Worm (Caenorhabditis elegans) whole organism, L3 larva: ENCODE measurements around the gene ttb-1.
A peak's percentile ranks its signal among the peaks of the same experiment; 100 is the strongest.
"Not testable (repeated sequence)": the region's sequence is repeated elsewhere in the genome, so short reads cannot be mapped to it uniquely, and the experiment has no call there.

Experiments used
- ZK546.5 ChIP-seq: sonication (generic microtip); optimal IDR thresholded peaks from 2 replicates; lab custom pipeline; 2017; ENCODE audit warnings: missing biosample characterization, missing genetic modification characterization
- aly-2 ChIP-seq: fragments of 150-350 bp; optimal IDR thresholded peaks from 2 replicates; lab custom pipeline; 2014; ENCODE audit warnings: missing biosample characterization, missing genetic modification characterization
- ama-1 ChIP-seq: fragments of 150-350 bp; optimal IDR thresholded peaks from 2 replicates; lab custom pipeline; 2018
- ceh-82 ChIP-seq: fragments of 150-350 bp; optimal IDR thresholded peaks from 2 replicates; lab custom pipeline; 2014; ENCODE audit warnings: missing biosample characterization, missing genetic modification characterization
- egl-27 ChIP-seq: sonication (generic microtip); optimal IDR thresholded peaks from 4 replicates; lab custom pipeline; 2017; ENCODE audit warnings: missing biosample characterization, missing genetic modification reagents, missing genetic modification characterization
- egl-5 ChIP-seq: fragments of 150-350 bp; optimal IDR thresholded peaks from 2 replicates; lab custom pipeline; 2017; ENCODE audit warnings: missing biosample characterization, missing genetic modification reagents, missing genetic modification characterization, inconsistent platforms
- elt-2 ChIP-seq: sonication (generic microtip); optimal IDR thresholded peaks from 2 replicates; lab custom pipeline; 2016; ENCODE audit warnings: missing genetic modification reagents, mild to moderate bottlenecking, missing genetic modification characterization, missing compliant biosample characterization
- eor-1 ChIP-seq, 2 experiments: fragments of 150-350 bp; optimal IDR thresholded peaks; 2 replicates each; lab custom pipeline; 2014 to 2018; ENCODE audit warnings: missing biosample characterization in 2 of 2, missing genetic modification characterization in 2 of 2
- fkh-2 ChIP-seq: fragments of 150-350 bp; optimal IDR thresholded peaks from 2 replicates; lab custom pipeline; 2014; ENCODE audit warnings: missing biosample characterization, missing genetic modification reagents, missing genetic modification characterization
- hmg-11 ChIP-seq: sonication (generic microtip); optimal IDR thresholded peaks from 2 replicates; lab custom pipeline; 2016; ENCODE audit warnings: missing genetic modification characterization, missing compliant biosample characterization
- jun-1 ChIP-seq: fragments of 150-350 bp; optimal IDR thresholded peaks from 2 replicates; lab custom pipeline; 2014; ENCODE audit warnings: missing biosample characterization, missing genetic modification reagents, missing genetic modification characterization
- lin-15B ChIP-seq: fragments of 150-350 bp; optimal IDR thresholded peaks from 2 replicates; lab custom pipeline; 2014; ENCODE audit warnings: missing biosample characterization, missing genetic modification characterization
- lsy-12 ChIP-seq: sonication (generic microtip); optimal IDR thresholded peaks from 2 replicates; lab custom pipeline; 2016; ENCODE audit warnings: mild to moderate bottlenecking, missing genetic modification characterization, missing compliant biosample characterization
- mdl-1 ChIP-seq: fragments of 150-350 bp; optimal IDR thresholded peaks from 2 replicates; lab custom pipeline; 2014; ENCODE audit warnings: missing biosample characterization, missing genetic modification characterization
- mml-1 ChIP-seq: fragments of 150-350 bp; sonication (generic microtip); optimal IDR thresholded peaks from 3 replicates; lab custom pipeline; 2014; ENCODE audit warnings: missing biosample characterization, missing genetic modification characterization
- nfya-1 ChIP-seq: sonication (generic microtip); optimal IDR thresholded peaks from 2 replicates; lab custom pipeline; 2017; ENCODE audit warnings: missing genetic modification characterization, mild to moderate bottlenecking, missing compliant biosample characterization, antibody characterized with exemption, moderate library complexity; ENCODE audit not compliant: insufficient read depth
- nhr-11 ChIP-seq: fragments of 150-350 bp; optimal IDR thresholded peaks from 2 replicates; lab custom pipeline; 2014; ENCODE audit warnings: missing biosample characterization, missing genetic modification characterization
- nhr-23 ChIP-seq: fragments of 150-350 bp; optimal IDR thresholded peaks from 2 replicates; lab custom pipeline; 2014; ENCODE audit warnings: missing biosample characterization, missing genetic modification reagents, missing genetic modification characterization
- nhr-25 ChIP-seq: sonication (generic microtip); optimal IDR thresholded peaks from 2 replicates; lab custom pipeline; 2017; ENCODE audit warnings: missing biosample characterization, missing genetic modification characterization
- nhr-28 ChIP-seq: fragments of 150-350 bp; optimal IDR thresholded peaks from 2 replicates; lab custom pipeline; 2014; ENCODE audit warnings: missing biosample characterization, missing genetic modification characterization
- nhr-43 ChIP-seq: sonication (generic microtip); optimal IDR thresholded peaks from 2 replicates; lab custom pipeline; 2016; ENCODE audit warnings: mild to moderate bottlenecking, missing genetic modification characterization, missing compliant biosample characterization; ENCODE audit not compliant: poor library complexity, severe bottlenecking
- nhr-76 ChIP-seq: fragments of 150-350 bp; sonication (generic microtip); optimal IDR thresholded peaks from 5 replicates; lab custom pipeline; 2014; ENCODE audit warnings: missing biosample characterization, missing genetic modification characterization
- pha-4 ChIP-seq: fragments of 150-350 bp; optimal IDR thresholded peaks from 2 replicates; lab custom pipeline; 2014; ENCODE audit warnings: missing biosample characterization, missing genetic modification reagents, missing genetic modification characterization
- pqm-1 ChIP-seq: fragments of 150-350 bp; optimal IDR thresholded peaks from 2 replicates; lab custom pipeline; 2017; ENCODE audit warnings: missing biosample characterization, missing genetic modification characterization, inconsistent platforms
- sea-2 ChIP-seq: fragments of 150-350 bp; sonication (generic microtip); optimal IDR thresholded peaks from 4 replicates; lab custom pipeline; 2014; ENCODE audit warnings: missing biosample characterization, missing genetic modification reagents, missing genetic modification characterization
- snpc-4 ChIP-seq: fragments of 150-350 bp; optimal IDR thresholded peaks from 2 replicates; lab custom pipeline; 2014; ENCODE audit warnings: missing biosample characterization, missing genetic modification characterization
- tbx-2 ChIP-seq: sonication (generic microtip); optimal IDR thresholded peaks from 2 replicates; lab custom pipeline; 2016; ENCODE audit warnings: mild to moderate bottlenecking, missing genetic modification characterization, missing compliant biosample characterization
- unc-39 ChIP-seq: sonication (generic microtip); optimal IDR thresholded peaks from 4 replicates; lab custom pipeline; 2017; ENCODE audit warnings: missing biosample characterization, missing genetic modification characterization
- ztf-4 ChIP-seq: fragments of 150-350 bp; optimal IDR thresholded peaks from 2 replicates; lab custom pipeline; 2014; ENCODE audit warnings: missing biosample characterization, missing genetic modification characterization

The ttb-1 gene

ce11 chrV:203855-204432 is 47.3 kb downstream of the ttb-1 start, which contains the start of gene lec-12:
TSS of gene lec-12 (plus strand) at chrV:204382.
- TF ChIP-seq ama-1 (lab: Kevin White, UChicago) (no peak), aly-2 (no peak), nhr-43 (tag; lab: Kevin White, UChicago) (no peak), ceh-82 (tag; lab: Kevin White, UChicago) (no peak), pqm-1 (tag; lab: Kevin White, UChicago) (peak; percentile 23), fkh-2 (tag; lab: Kevin White, UChicago) (no peak), nhr-76 (tag; lab: Kevin White, UChicago) (no peak), elt-2 (tag; lab: Kevin White, UChicago) (peak; percentile 13), mml-1 (tag; lab: Kevin White, UChicago) (no peak), ZK546.5 (tag; lab: Kevin White, UChicago) (no peak), snpc-4 (tag; lab: Kevin White, UChicago) (no peak), unc-39 (no peak), nfya-1 (tag; lab: Kevin White, UChicago) (peak; percentile 33), jun-1 (tag; lab: Kevin White, UChicago) (peak; percentile 22), sea-2 (GFP tag; lab: Kevin White, UChicago) (no peak), lin-15B (tag; lab: Kevin White, UChicago) (no peak), egl-5 (no peak), nhr-23 (tag; lab: Kevin White, UChicago) (no peak), hmg-11 (no peak), lsy-12 (tag; lab: Kevin White, UChicago) (no peak), mdl-1 (tag; lab: Kevin White, UChicago) (no peak), pha-4 (tag; lab: Kevin White, UChicago) (peak; percentile 95)

- TF ChIP-seq egl-27 (tag; lab: Kevin White, UChicago) (no peak), nfya-1 (tag; lab: Kevin White, UChicago) (peak; percentile 92)
Measured at ce11 chrV:206814-207213, 50.2 kb downstream of the ttb-1 start.

- no peak for TF ChIP-seq nhr-25 (tag; lab: Kevin White, UChicago)
- peak; percentile 31 for TF ChIP-seq pqm-1 (tag; lab: Kevin White, UChicago)
- peak; percentile 47 for TF ChIP-seq elt-2 (tag; lab: Kevin White, UChicago)
- no peak for TF ChIP-seq hmg-11
Measured at ce11 chrV:211388-212168, 55.0 kb downstream of the ttb-1 start.

- TF ChIP-seq snpc-4 (tag; lab: Kevin White, UChicago); nhr-28 (tag; lab: Kevin White, UChicago); eor-1 (tag; optimal IDR thresholded peaks at IDR 0.05; lab: Kevin White, UChicago): not testable (repeated sequence)
Measured at ce11 chrV:212687-213086, 56.1 kb downstream of the ttb-1 start, which contains the start of gene DC2.5. TSS of gene DC2.5 (minus strand) at chrV:212787.

- TF ChIP-seq pqm-1 (tag; lab: Kevin White, UChicago): no peak
- no peak for TF ChIP-seq snpc-4 (tag; lab: Kevin White, UChicago)
- no peak for TF ChIP-seq eor-1 (tag; optimal IDR thresholded peaks at IDR 0.05; lab: Kevin White, UChicago)
- no peak for TF ChIP-seq mml-1 (tag; lab: Kevin White, UChicago)
- TF ChIP-seq sea-2 (GFP tag; lab: Kevin White, UChicago): no peak
- TF ChIP-seq nhr-11: no peak
- TF ChIP-seq lsy-12 (tag; lab: Kevin White, UChicago): no peak
- TF ChIP-seq nhr-25 (tag; lab: Kevin White, UChicago): no peak
- no peak for TF ChIP-seq ama-1 (lab: Kevin White, UChicago)
- no peak for TF ChIP-seq ZK546.5 (tag; lab: Kevin White, UChicago)
- TF ChIP-seq egl-5: no peak
- no peak for TF ChIP-seq tbx-2 (tag; lab: Kevin White, UChicago)
- TF ChIP-seq ztf-4: no peak
- no peak for TF ChIP-seq pha-4 (tag; lab: Kevin White, UChicago)
Measured at ce11 chrV:215697-216096, 59.1 kb downstream of the ttb-1 start.
